Worm (Caenorhabditis elegans) whole organism, early embryonic: ENCODE measurements around the gene Y39B6A.43.

Experiments
- B0310.2 ChIP-seq: sonication (generic microtip); optimal IDR thresholded peaks from 2 replicates; lab custom pipeline; 2016; ENCODE audit warnings: mild to moderate bottlenecking, missing genetic modification characterization, missing compliant biosample characterization
- F13C5.2 ChIP-seq: sonication (generic microtip); optimal IDR thresholded peaks from 2 replicates; lab custom pipeline; 2017; ENCODE audit warnings: mild to moderate bottlenecking, missing genetic modification characterization, inconsistent platforms, missing compliant biosample characterization
- aly-1 ChIP-seq: sonication (generic microtip); optimal IDR thresholded peaks from 2 replicates; lab custom pipeline; 2016; ENCODE audit warnings: missing genetic modification characterization, missing compliant biosample characterization
- ama-1 ChIP-seq: fragments of 150-350 bp; optimal IDR thresholded peaks from 2 replicates; lab custom pipeline; 2014
- ceh-13 ChIP-seq: fragments of 200-800 bp; sonication (Bioruptor generic); optimal IDR thresholded peaks from 2 replicates; lab custom pipeline; 2018; ENCODE audit warnings: mild to moderate bottlenecking, missing genetic modification characterization, missing compliant biosample characterization
- ceh-36 ChIP-seq: sonication (generic microtip); optimal IDR thresholded peaks from 2 replicates; lab custom pipeline; 2016; ENCODE audit warnings: missing genetic modification characterization, inconsistent platforms, missing compliant biosample characterization
- ets-7 ChIP-seq: sonication (generic microtip); optimal IDR thresholded peaks from 2 replicates; lab custom pipeline; 2016; ENCODE audit warnings: missing genotype, missing genetic modification characterization, missing compliant biosample characterization
- flt-1 ChIP-seq: fragments of 200-800 bp; sonication (Bioruptor generic); IDR thresholded peaks from 2 replicates; pipeline ENCODE4 v1.3.6; 2022; ENCODE audit warnings: missing genetic modification characterization, missing compliant biosample characterization
- hmbx-1 ChIP-seq: sonication (generic microtip); optimal IDR thresholded peaks from 2 replicates; lab custom pipeline; 2016; ENCODE audit warnings: mild to moderate bottlenecking, missing genetic modification characterization, missing compliant biosample characterization
- hmg-4 ChIP-seq: fragments of 200-800 bp; sonication (Bioruptor generic); optimal IDR thresholded peaks from 2 replicates; lab custom pipeline; 2018; ENCODE audit warnings: mild to moderate bottlenecking, missing genetic modification characterization, missing compliant biosample characterization
- hnd-1 ChIP-seq: sonication (generic microtip); optimal IDR thresholded peaks from 2 replicates; lab custom pipeline; 2016; ENCODE audit warnings: missing genetic modification characterization, missing compliant biosample characterization
- pes-1 ChIP-seq: fragments of 200-800 bp; sonication (Bioruptor generic); IDR thresholded peaks from 2 replicates; pipeline ENCODE4 v1.3.6; 2022; ENCODE audit warnings: missing genetic modification reagents, missing genetic modification characterization, missing compliant biosample characterization
- scrt-1 ChIP-seq: fragments of 200-800 bp; sonication (Bioruptor generic); IDR thresholded peaks from 2 replicates; pipeline ENCODE4 v1.3.6; 2022; ENCODE audit warnings: missing genetic modification characterization, missing compliant biosample characterization
- sea-1 ChIP-seq: fragments of 200-800 bp; sonication (Bioruptor generic); conservative IDR thresholded peaks from 2 replicates; pipeline ENCODE4 v1.3.6; 2022; ENCODE audit warnings: missing genetic modification characterization, missing compliant biosample characterization
- tbx-11 ChIP-seq: fragments of 200-800 bp; sonication (Bioruptor generic); IDR thresholded peaks from 2 replicates; pipeline ENCODE4 v1.3.6; 2022; ENCODE audit warnings: missing genetic modification characterization, missing compliant biosample characterization
- tbx-37 ChIP-seq: fragments of 200-800 bp; sonication (Bioruptor generic); conservative IDR thresholded peaks from 2 replicates; pipeline ENCODE4 v1.3.6; 2022; ENCODE audit warnings: missing genetic modification reagents, missing genetic modification characterization, missing compliant biosample characterization
- tra-4 ChIP-seq: sonication (generic microtip); optimal IDR thresholded peaks from 2 replicates; lab custom pipeline; 2017; ENCODE audit warnings: missing genetic modification characterization, missing compliant biosample characterization

Y39B6A.43 gene

ce11 chrV:18940341-18940740 lies 27.3 kb downstream of the Y39B6A.43 start, which contains the start of gene Y80D3A.8:
Y80D3A.8 (plus strand) TSS chrV:18940641.
- no peak for TF ChIP-seq sea-1
- TF ChIP-seq aly-1 (tag; lab: Kevin White, UChicago), result no peak
- TF ChIP-seq flt-1 (GFP tag; lab: Robert Waterston, UW), result no peak
- no peak for TF ChIP-seq ceh-36 (tag; lab: Kevin White, UChicago)
- no peak for TF ChIP-seq tbx-37 (GFP tag; lab: Robert Waterston, UW)
- no peak for TF ChIP-seq hnd-1 (tag; lab: Kevin White, UChicago)
- TF ChIP-seq hmbx-1 (tag; lab: Kevin White, UChicago), result no peak
- TF ChIP-seq hmg-4 (GFP tag; lab: Kevin White, UChicago), result no peak
- TF ChIP-seq ets-7 (tag; lab: Kevin White, UChicago), result no peak
- TF ChIP-seq ama-1 (lab: Kevin White, UChicago), result no peak
- TF ChIP-seq pes-1 (GFP tag; lab: Robert Waterston, UW), result no peak
- no peak for TF ChIP-seq F13C5.2 (tag; lab: Kevin White, UChicago)
- no peak for TF ChIP-seq tbx-11 (GFP tag; lab: Robert Waterston, UW)
- no peak for TF ChIP-seq scrt-1 (GFP tag; lab: Robert Waterston, UW)
- no peak for TF ChIP-seq tra-4 (tag; lab: Kevin White, UChicago)
- no peak for TF ChIP-seq B0310.2 (tag; lab: Kevin White, UChicago)
- no peak for TF ChIP-seq ceh-13 (GFP tag; lab: Kevin White, UChicago)

- TF ChIP-seq tra-4 (tag; lab: Kevin White, UChicago) (no peak), B0310.2 (tag; lab: Kevin White, UChicago) (no peak), tbx-11 (GFP tag; lab: Robert Waterston, UW) (no peak)
Measured at ce11 chrV:18937578-18937977, 30.1 kb downstream of the Y39B6A.43 start.

- no peak for TF ChIP-seq pes-1 (GFP tag; lab: Robert Waterston, UW)
- TF ChIP-seq tbx-37 (GFP tag; lab: Robert Waterston, UW), result no peak
Measured at ce11 chrV:18934539-18934938, 33.1 kb downstream of the Y39B6A.43 start.

ce11 chrV:18931279-18931678 lies 36.4 kb downstream of the Y39B6A.43 start, which contains the start of gene ptr-22:
ptr-22 (minus strand) TSS chrV:18931379.
- no peak for TF ChIP-seq ets-7 (tag; lab: Kevin White, UChicago)
- no peak for TF ChIP-seq sea-1
- no peak for TF ChIP-seq tbx-11 (GFP tag; lab: Robert Waterston, UW)
- TF ChIP-seq ceh-13 (GFP tag; lab: Kevin White, UChicago), result no peak
- no peak for TF ChIP-seq ama-1 (lab: Kevin White, UChicago)
- TF ChIP-seq hmg-4 (GFP tag; lab: Kevin White, UChicago), result no peak
- no peak for TF ChIP-seq B0310.2 (tag; lab: Kevin White, UChicago)
- TF ChIP-seq tra-4 (tag; lab: Kevin White, UChicago), result no peak
- no peak for TF ChIP-seq hmbx-1 (tag; lab: Kevin White, UChicago)
- TF ChIP-seq ceh-36 (tag; lab: Kevin White, UChicago), result no peak
- TF ChIP-seq pes-1 (GFP tag; lab: Robert Waterston, UW), result no peak

ce11 chrV:18930748-18931147 lies 36.9 kb downstream of the Y39B6A.43 start:
- TF ChIP-seq tbx-11 (GFP tag; lab: Robert Waterston, UW) (no peak), F13C5.2 (tag; lab: Kevin White, UChicago) (no peak), hmg-4 (GFP tag; lab: Kevin White, UChicago) (no peak), hmbx-1 (tag; lab: Kevin White, UChicago) (no peak), ceh-36 (tag; lab: Kevin White, UChicago) (no peak), sea-1 (no peak), B0310.2 (tag; lab: Kevin White, UChicago) (no peak), hnd-1 (tag; lab: Kevin White, UChicago) (no peak), tra-4 (tag; lab: Kevin White, UChicago) (no peak), flt-1 (GFP tag; lab: Robert Waterston, UW) (no peak), scrt-1 (GFP tag; lab: Robert Waterston, UW) (no peak), pes-1 (GFP tag; lab: Robert Waterston, UW) (no peak), tbx-37 (GFP tag; lab: Robert Waterston, UW) (no peak), ama-1 (lab: Kevin White, UChicago) (no peak), aly-1 (tag; lab: Kevin White, UChicago) (no peak)

ce11 chrV:18917396-18917795 lies 50.2 kb downstream of the Y39B6A.43 start:
- TF ChIP-seq sea-1 (no peak), aly-1 (tag; lab: Kevin White, UChicago) (no peak), ceh-36 (tag; lab: Kevin White, UChicago) (no peak), hnd-1 (tag; lab: Kevin White, UChicago) (no peak), F13C5.2 (tag; lab: Kevin White, UChicago) (no peak), ceh-13 (GFP tag; lab: Kevin White, UChicago) (no peak), flt-1 (GFP tag; lab: Robert Waterston, UW) (no peak), tbx-11 (GFP tag; lab: Robert Waterston, UW) (no peak), B0310.2 (tag; lab: Kevin White, UChicago) (no peak), hmg-4 (GFP tag; lab: Kevin White, UChicago) (no peak), ets-7 (tag; lab: Kevin White, UChicago) (no peak)

ce11 chrV:18913120-18913519 lies 54.5 kb downstream of the Y39B6A.43 start:
- TF ChIP-seq ceh-36 (tag; lab: Kevin White, UChicago) (no peak), tbx-37 (GFP tag; lab: Robert Waterston, UW) (no peak), flt-1 (GFP tag; lab: Robert Waterston, UW) (no peak), hnd-1 (tag; lab: Kevin White, UChicago) (no peak), ets-7 (tag; lab: Kevin White, UChicago) (no peak), ama-1 (lab: Kevin White, UChicago) (no peak), sea-1 (no peak), hmbx-1 (tag; lab: Kevin White, UChicago) (no peak), pes-1 (GFP tag; lab: Robert Waterston, UW) (no peak)
